Fruit fly (Drosophila melanogaster): Measurements from ENCODE around the gene pasha.

The pasha gene

dm6 chr3R:31604409-31605116 is 13.2 kb upstream of the pasha start (continued):
- no peak for TF ChIP-seq fd102C (GFP tag; optimal IDR thresholded peaks at IDR 0.05)
- no peak for TF ChIP-seq B-H1 (GFP tag; IDR thresholded peaks at IDR 0.05)
- TF ChIP-seq CG4820 (GFP tag; optimal IDR thresholded peaks at IDR 0.05), result no peak
- TF ChIP-seq bowl (GFP tag; IDR thresholded peaks at IDR 0.05), result no peak
- TF ChIP-seq CG16815 (GFP tag; optimal IDR thresholded peaks at IDR 0.05), result no peak
- no peak for TF ChIP-seq CG13624 (GFP tag; optimal IDR thresholded peaks at IDR 0.05)
- TF ChIP-seq slbo (GFP tag; IDR thresholded peaks at IDR 0.05), result peak; percentile 36; the same call in 1 of the 2 replicates
- TF ChIP-seq vnd (GFP tag; IDR thresholded peaks at IDR 0.05; ENCODE audit: partially characterized antibody), result no peak
- no peak for TF ChIP-seq Dbx (GFP tag; IDR thresholded peaks at IDR 0.05)
- no peak for TF ChIP-seq Sox100B (GFP tag; optimal IDR thresholded peaks at IDR 0.05)

- peak; percentile 49 for TF ChIP-seq grn (GFP tag; optimal IDR thresholded peaks at IDR 0.05)
- peak; percentile 4 for TF ChIP-seq CG2678 (tag; optimal IDR thresholded peaks at IDR 0.05)
- TF ChIP-seq CG13775 (GFP tag; optimal IDR thresholded peaks at IDR 0.05), result no peak
- peak in 1 of 2 experiments; percentile 74 for TF ChIP-seq eve (GFP tag; optimal IDR thresholded peaks at IDR 0.05)
- peak; percentile 8 for TF ChIP-seq exex (tag; optimal IDR thresholded peaks at IDR 0.05)
- no peak for TF ChIP-seq CG2129 (GFP tag; IDR thresholded peaks at IDR 0.05; ENCODE audit: partially characterized antibody)
- peak in 1 of 2 experiments; percentile 90 for TF ChIP-seq Hr78 (GFP tag; optimal IDR thresholded peaks at IDR 0.05)
- peak; percentile 10 for TF ChIP-seq CG17568 (GFP tag; optimal IDR thresholded peaks at IDR 0.05)
- TF ChIP-seq CG8290 (GFP tag; optimal IDR thresholded peaks at IDR 0.05), result no peak
- peak in 1 of 2 experiments; percentile 8 for TF ChIP-seq CG8290 (tag; optimal IDR thresholded peaks at IDR 0.05)
- TF ChIP-seq CG10565 (GFP tag; optimal IDR thresholded peaks at IDR 0.05), result no peak
- peak in 1 of 2 experiments; percentile 78 for TF ChIP-seq Pdp1 (GFP tag; optimal IDR thresholded peaks at IDR 0.05)
- TF ChIP-seq dysf (GFP tag; IDR thresholded peaks at IDR 0.05), result 0 out of 3 replicates have a peak, but pooled peaks have one; percentile 13
- TF ChIP-seq Fer1 (GFP tag; optimal IDR thresholded peaks at IDR 0.05), result no peak
- TF ChIP-seq grau (tag; optimal IDR thresholded peaks at IDR 0.05), result peak; percentile 84
- peak; percentile 12 for TF ChIP-seq HmgZ (tag; optimal IDR thresholded peaks at IDR 0.05)
- TF ChIP-seq Rfx (GFP tag; IDR thresholded peaks at IDR 0.05), result peak; percentile 13; the same call in 1 of the 2 replicates
- TF ChIP-seq Gsc (GFP tag; IDR thresholded peaks at IDR 0.05), result no peak
- peak; percentile 66 for TF ChIP-seq pfk (GFP tag; optimal IDR thresholded peaks at IDR 0.05)
- peak; percentile 9 for TF ChIP-seq HHEX (GFP tag; optimal IDR thresholded peaks at IDR 0.05)
- TF ChIP-seq CG15269 (tag; optimal IDR thresholded peaks at IDR 0.05), result peak; percentile 14
- TF ChIP-seq CG2199 (GFP tag; IDR thresholded peaks at IDR 0.05), result 0 out of 3 replicates have a peak, but pooled peaks have one; percentile 27
- TF ChIP-seq CG9215 (GFP tag; IDR thresholded peaks at IDR 0.05), result no peak
- TF ChIP-seq row (GFP tag; IDR thresholded peaks at IDR 0.05), result 0 out of 3 replicates have a peak, but pooled peaks have one; percentile 7
- no peak for TF ChIP-seq Atf-2 (GFP tag; optimal IDR thresholded peaks at IDR 0.05)
- TF ChIP-seq E2f2 (GFP tag; IDR thresholded peaks at IDR 0.05), result 0 out of 2 replicates have a peak, but pooled peaks have one; percentile 9
- no peak for TF ChIP-seq insv (GFP tag; optimal IDR thresholded peaks at IDR 0.05)
- no peak for TF ChIP-seq lab (GFP tag; optimal IDR thresholded peaks at IDR 0.05)
These were observed 12.7 kb upstream of the pasha start for dm6 chr3R:31605117-31605432.

dm6 chr3R:31605790-31606189 is 12.0 kb upstream of the pasha start:
- no peak for TF ChIP-seq ind (GFP tag; optimal IDR thresholded peaks at IDR 0.05)
- TF ChIP-seq mld (GFP tag; IDR thresholded peaks at IDR 0.05; ENCODE audit: partially characterized antibody), result no peak
- TF ChIP-seq TFAM (GFP tag; optimal IDR thresholded peaks at IDR 0.05), result no peak
- TF ChIP-seq CG12769 (tag; optimal IDR thresholded peaks at IDR 0.05), result no peak
- no peak for TF ChIP-seq Lim3 (GFP tag; IDR thresholded peaks at IDR 0.05)
- TF ChIP-seq dan (GFP tag; IDR thresholded peaks at IDR 0.05), result no peak
- TF ChIP-seq slp2 (GFP tag; optimal IDR thresholded peaks at IDR 0.05), result no peak
- TF ChIP-seq ro (GFP tag; IDR thresholded peaks at IDR 0.05), result no peak
- no peak for TF ChIP-seq Sox102F (GFP tag; optimal IDR thresholded peaks at IDR 0.05)
- TF ChIP-seq ash1 (GFP tag; optimal IDR thresholded peaks at IDR 0.05), result no peak
- no peak for TF ChIP-seq CG13624 (GFP tag; optimal IDR thresholded peaks at IDR 0.05)
- TF ChIP-seq grn (GFP tag; optimal IDR thresholded peaks at IDR 0.05), result peak; percentile 70
- TF ChIP-seq ems (GFP tag; optimal IDR thresholded peaks at IDR 0.05), result no peak

Data from whole organism, embryonic.